Fruit fly (Drosophila melanogaster) whole organism, adult: ENCODE data around the gene CG43922.

ENCODE experiments used
- CG7045 ChIP-seq: fragments of 200-800 bp; sonication (Bioruptor generic); optimal IDR thresholded peaks from 2 replicates; lab custom pipeline; 2017; ENCODE audit warnings: missing biosample characterization, mild to moderate bottlenecking, missing genetic modification characterization
- kay ChIP-seq: fragments of 200-800 bp; sonication (Bioruptor generic); peaks from one replicate; lab custom pipeline; 2016; ENCODE audit warnings: missing biosample characterization, missing genetic modification characterization, borderline replicate concordance
- ovo ChIP-seq: fragments of 200-800 bp; sonication (Bioruptor generic); optimal IDR thresholded peaks from 2 replicates; lab custom pipeline; 2016; ENCODE audit warnings: missing biosample characterization, missing genetic modification characterization

- TF ChIP-seq CG7045 (GFP tag; lab: Kevin White, UChicago), result peak; percentile 86
- no peak for TF ChIP-seq ovo (GFP tag; lab: Kevin White, UChicago)
- peak; percentile 99 for TF ChIP-seq kay
Measured at dm6 chr2L:6324386-6324744, 15.8 kb upstream of the CG43922 start.
